Fruit fly (Drosophila melanogaster) whole organism, embryonic: ENCODE results near the gene tho2.

Experiments used
- Ada2b ChIP-seq: fragments of 200-800 bp; sonication (Bioruptor generic); IDR thresholded peaks from 2 replicates; pipeline ENCODE4 v1.3.6; 2022; ENCODE audit warnings: missing biosample characterization, missing genetic modification characterization
- Aef1 ChIP-seq: fragments of 200-800 bp; sonication (Bioruptor generic); IDR thresholded peaks from 3 replicates; pipeline ENCODE4 v1.3.6; 2022; ENCODE audit warnings: missing biosample characterization, missing genetic modification characterization
- B-H2 ChIP-seq: fragments of 200-800 bp; sonication (Bioruptor generic); optimal IDR thresholded peaks from 2 replicates; lab custom pipeline; 2018; ENCODE audit warnings: missing biosample characterization, mild to moderate bottlenecking, missing genetic modification characterization
- Bteb2 ChIP-seq: fragments of 200-800 bp; sonication (Bioruptor generic); optimal IDR thresholded peaks from 2 replicates; lab custom pipeline; 2016; ENCODE audit warnings: missing biosample characterization, missing genetic modification characterization
- CG10274 ChIP-seq: fragments of 200-800 bp; sonication (Bioruptor generic); optimal IDR thresholded peaks from 3 replicates; lab custom pipeline; 2017; ENCODE audit warnings: missing biosample characterization, mild to moderate bottlenecking, missing genetic modification characterization
- CG10366 ChIP-seq: fragments of 200-800 bp; sonication (Bioruptor generic); IDR thresholded peaks from 2 replicates; pipeline ENCODE4 v1.3.6; 2022; ENCODE audit warnings: missing biosample characterization, missing genetic modification characterization
- CG11398 ChIP-seq: fragments of 200-800 bp; sonication (Bioruptor generic); optimal IDR thresholded peaks from 2 replicates; lab custom pipeline; 2016; ENCODE audit warnings: missing biosample characterization, missing genetic modification characterization
- CG12104 ChIP-seq: fragments of 200-800 bp; sonication (Bioruptor generic); optimal IDR thresholded peaks from 3 replicates; lab custom pipeline; 2016; ENCODE audit warnings: missing biosample characterization, missing genetic modification characterization
- CG12236 ChIP-seq: fragments of 200-800 bp; sonication (Bioruptor generic); optimal IDR thresholded peaks from 2 replicates; lab custom pipeline; 2016; ENCODE audit warnings: missing biosample characterization, missing genetic modification characterization
- CG12769 ChIP-seq: fragments of 200-800 bp; sonication (Bioruptor generic); optimal IDR thresholded peaks from 2 replicates; lab custom pipeline; 2019; ENCODE audit warnings: missing biosample characterization, mild to moderate bottlenecking, missing genetic modification characterization, moderate library complexity
- CG14014 ChIP-seq: fragments of 200-800 bp; sonication (Bioruptor generic); IDR thresholded peaks from 2 replicates; pipeline ENCODE4 v1.3.6; 2022; ENCODE audit warnings: missing biosample characterization, missing genetic modification characterization
- CG16863 ChIP-seq: fragments of 200-800 bp; sonication (Bioruptor generic); optimal IDR thresholded peaks from 3 replicates; lab custom pipeline; 2016; ENCODE audit warnings: missing biosample characterization, missing genetic modification characterization
- CG17568 ChIP-seq: fragments of 200-800 bp; sonication (Bioruptor generic); optimal IDR thresholded peaks from 2 replicates; lab custom pipeline; 2018; ENCODE audit warnings: missing biosample characterization, mild to moderate bottlenecking, missing genetic modification characterization, moderate library complexity
- CG3847 ChIP-seq: fragments of 200-800 bp; sonication (Bioruptor generic); IDR thresholded peaks from 2 replicates; pipeline ENCODE4 v1.3.6; 2022; ENCODE audit warnings: missing biosample characterization, missing genetic modification characterization
- CG4404 ChIP-seq: fragments of 200-800 bp; sonication (Bioruptor generic); IDR thresholded peaks from 2 replicates; pipeline ENCODE4 v1.3.6; 2022; ENCODE audit warnings: missing biosample characterization, missing genetic modification characterization
- CG4617 ChIP-seq: fragments of 200-800 bp; sonication (Bioruptor generic); optimal IDR thresholded peaks from 3 replicates; lab custom pipeline; 2016; ENCODE audit warnings: missing biosample characterization, missing genetic modification characterization, borderline replicate concordance
- CG6765 ChIP-seq: fragments of 200-800 bp; sonication (Bioruptor generic); optimal IDR thresholded peaks from 3 replicates; lab custom pipeline; 2017; ENCODE audit warnings: missing biosample characterization, mild to moderate bottlenecking, missing genetic modification characterization
- CG6854 ChIP-seq: fragments of 200-800 bp; sonication (Bioruptor generic); optimal IDR thresholded peaks from 3 replicates; lab custom pipeline; 2017; ENCODE audit warnings: missing biosample characterization, mild to moderate bottlenecking, missing genetic modification characterization
- CG7556 ChIP-seq: fragments of 200-800 bp; sonication (Bioruptor generic); optimal IDR thresholded peaks from 2 replicates; lab custom pipeline; 2017; ENCODE audit warnings: missing biosample characterization, mild to moderate bottlenecking, missing genetic modification characterization
- CG8359 ChIP-seq: fragments of 200-800 bp; sonication (Bioruptor generic); optimal IDR thresholded peaks from 2 replicates; lab custom pipeline; 2017; ENCODE audit warnings: missing biosample characterization, mild to moderate bottlenecking, missing genetic modification characterization, borderline replicate concordance
- CG9817 ChIP-seq: fragments of 200-800 bp; sonication (Bioruptor generic); optimal IDR thresholded peaks from 2 replicates; lab custom pipeline; 2018; ENCODE audit warnings: missing biosample characterization, mild to moderate bottlenecking, missing genetic modification characterization, moderate library complexity
- D ChIP-seq, 2 experiments: fragments of 200-800 bp in 1 of 2; fragments of >200 bp in 1 of 2; sonication (Bioruptor generic) in 1 of 2; optimal IDR thresholded peaks; 2 replicates in 1 of 2; 3 replicates in 1 of 2; lab custom pipeline; 2017; ENCODE audit warnings: mild to moderate bottlenecking in 1 of 2, missing biosample characterization in 1 of 2, missing genetic modification characterization in 1 of 2, missing genetic modification reagents in 1 of 2
- Drgx ChIP-seq: fragments of 200-800 bp; sonication (Bioruptor generic); IDR thresholded peaks from 2 replicates; pipeline ENCODE4 v1.3.6; 2022; ENCODE audit warnings: missing biosample characterization, missing genetic modification characterization
- E2f2 ChIP-seq: fragments of 200-800 bp; sonication (Bioruptor generic); IDR thresholded peaks from 2 replicates; pipeline ENCODE4 v1.3.6; 2022; ENCODE audit warnings: missing biosample characterization, missing genetic modification characterization
- Lim3 ChIP-seq: fragments of 200-800 bp; sonication (Bioruptor generic); IDR thresholded peaks from 2 replicates; pipeline ENCODE4 v1.3.6; 2022; ENCODE audit warnings: missing biosample characterization, missing genetic modification characterization
- NC2α ChIP-seq: fragments of 200-800 bp; sonication (Bioruptor generic); optimal IDR thresholded peaks from 2 replicates; lab custom pipeline; 2016; ENCODE audit warnings: missing biosample characterization, missing genetic modification characterization
- NC2β ChIP-seq: fragments of 200-800 bp; sonication (Bioruptor generic); optimal IDR thresholded peaks from 2 replicates; lab custom pipeline; 2016; ENCODE audit warnings: missing biosample characterization, missing genetic modification characterization
- Vsx1 ChIP-seq: fragments of 200-800 bp; sonication (Bioruptor generic); optimal IDR thresholded peaks from 2 replicates; lab custom pipeline; 2017; ENCODE audit warnings: missing biosample characterization, mild to moderate bottlenecking, missing genetic modification characterization, missing genetic modification reagents
- chinmo ChIP-seq: fragments of 200-800 bp; sonication (Bioruptor generic); IDR thresholded peaks from 4 replicates; pipeline ENCODE4 v1.3.6; 2022; ENCODE audit warnings: missing biosample characterization, missing genetic modification characterization; ENCODE audit not compliant: partially characterized antibody
- chm ChIP-seq: fragments of 200-800 bp; sonication (Bioruptor generic); IDR thresholded peaks from 2 replicates; pipeline ENCODE4 v1.3.6; 2022; ENCODE audit warnings: missing biosample characterization, missing genetic modification characterization
- crp ChIP-seq, 2 experiments: fragments of 200-800 bp; sonication (Bioruptor generic); optimal IDR thresholded peaks; 2 replicates in 1 of 2; 3 replicates in 1 of 2; lab custom pipeline; 2017; ENCODE audit warnings: missing biosample characterization in 2 of 2, missing genetic modification characterization in 2 of 2, mild to moderate bottlenecking in 1 of 2, moderate library complexity in 1 of 2
- cwo ChIP-seq: fragments of 200-800 bp; sonication (Bioruptor generic); optimal IDR thresholded peaks from 3 replicates; lab custom pipeline; 2017; ENCODE audit warnings: missing biosample characterization, missing genetic modification characterization, mild to moderate bottlenecking, moderate library complexity, missing genetic modification reagents
- eve ChIP-seq, 2 experiments: fragments of >200 bp; optimal IDR thresholded peaks; 2 replicates each; lab custom pipeline; 2017; ENCODE audit warnings: missing biosample characterization in 2 of 2, missing genetic modification characterization in 2 of 2
- grau ChIP-seq: fragments of 200-800 bp; optimal IDR thresholded peaks from 3 replicates; lab custom pipeline; 2019; ENCODE audit warnings: missing biosample characterization, mild to moderate bottlenecking, missing genetic modification characterization, moderate library complexity
- inv ChIP-seq: fragments of 200-800 bp; sonication (Bioruptor generic); IDR thresholded peaks from 2 replicates; pipeline ENCODE4 v1.3.6; 2022; ENCODE audit warnings: missing biosample characterization, missing genetic modification characterization; ENCODE audit not compliant: partially characterized antibody
- lola ChIP-seq, 3 experiments: fragments of >200 bp in 2 of 3; fragments of 200-800 bp in 1 of 3; sonication (Bioruptor generic) in 1 of 3; optimal IDR thresholded peaks; 2 replicates each; lab custom pipeline; 2017 to 2019; ENCODE audit warnings: missing biosample characterization in 3 of 3, missing genetic modification characterization in 3 of 3, mild to moderate bottlenecking in 1 of 3, moderate library complexity in 1 of 3
- nau ChIP-seq: fragments of 200-800 bp; sonication (Bioruptor generic); optimal IDR thresholded peaks from 3 replicates; lab custom pipeline; 2017; ENCODE audit warnings: missing biosample characterization, mild to moderate bottlenecking, missing genetic modification characterization, missing genetic modification reagents
- pros ChIP-seq: fragments of 200-800 bp; sonication (Bioruptor generic); optimal IDR thresholded peaks from 3 replicates; lab custom pipeline; 2019; ENCODE audit warnings: missing biosample characterization, mild to moderate bottlenecking, missing genetic modification characterization, moderate library complexity
- row ChIP-seq: fragments of 200-800 bp; sonication (Bioruptor generic); IDR thresholded peaks from 3 replicates; pipeline ENCODE4 v1.3.6; 2022; ENCODE audit warnings: missing biosample characterization, missing genetic modification characterization
- sim ChIP-seq: fragments of 200-800 bp; sonication (Bioruptor generic); IDR thresholded peaks from 2 replicates; pipeline ENCODE4 v1.3.6; 2022; ENCODE audit warnings: missing biosample characterization, missing genetic modification characterization
- slbo ChIP-seq: fragments of 200-800 bp; sonication (Bioruptor generic); IDR thresholded peaks from 2 replicates; pipeline ENCODE4 v1.3.6; 2022; ENCODE audit warnings: missing biosample characterization, missing genetic modification characterization
- stc ChIP-seq: fragments of 200-800 bp; sonication (Bioruptor generic); IDR thresholded peaks from 2 replicates; pipeline ENCODE4 v1.3.6; 2022; ENCODE audit warnings: missing biosample characterization, missing genetic modification characterization
- trem ChIP-seq: fragments of 200-800 bp; optimal IDR thresholded peaks from 3 replicates; lab custom pipeline; 2019; ENCODE audit warnings: missing biosample characterization, mild to moderate bottlenecking, missing genetic modification characterization, moderate library complexity
- ttk ChIP-seq: fragments of 200-800 bp; sonication (Bioruptor generic); IDR thresholded peaks from 2 replicates; pipeline ENCODE4 v2.1.2; 2022; ENCODE audit warnings: missing biosample characterization, missing genetic modification characterization
- unc-4 ChIP-seq: fragments of 200-800 bp; sonication (Bioruptor generic); IDR thresholded peaks from 2 replicates; pipeline ENCODE4 v1.3.6; 2022; ENCODE audit warnings: missing biosample characterization, missing genetic modification characterization; ENCODE audit not compliant: partially characterized antibody
- wor ChIP-seq: fragments of 200-800 bp; sonication (Bioruptor generic); IDR thresholded peaks from 2 replicates; pipeline ENCODE4 v1.3.6; 2022; ENCODE audit warnings: missing biosample characterization, missing genetic modification characterization
- z ChIP-seq: fragments of 200-800 bp; sonication (Bioruptor generic); IDR thresholded peaks from 3 replicates; pipeline ENCODE4 v1.3.6; 2022; ENCODE audit warnings: missing biosample characterization, missing genetic modification characterization

Gene tho2

DNA sequence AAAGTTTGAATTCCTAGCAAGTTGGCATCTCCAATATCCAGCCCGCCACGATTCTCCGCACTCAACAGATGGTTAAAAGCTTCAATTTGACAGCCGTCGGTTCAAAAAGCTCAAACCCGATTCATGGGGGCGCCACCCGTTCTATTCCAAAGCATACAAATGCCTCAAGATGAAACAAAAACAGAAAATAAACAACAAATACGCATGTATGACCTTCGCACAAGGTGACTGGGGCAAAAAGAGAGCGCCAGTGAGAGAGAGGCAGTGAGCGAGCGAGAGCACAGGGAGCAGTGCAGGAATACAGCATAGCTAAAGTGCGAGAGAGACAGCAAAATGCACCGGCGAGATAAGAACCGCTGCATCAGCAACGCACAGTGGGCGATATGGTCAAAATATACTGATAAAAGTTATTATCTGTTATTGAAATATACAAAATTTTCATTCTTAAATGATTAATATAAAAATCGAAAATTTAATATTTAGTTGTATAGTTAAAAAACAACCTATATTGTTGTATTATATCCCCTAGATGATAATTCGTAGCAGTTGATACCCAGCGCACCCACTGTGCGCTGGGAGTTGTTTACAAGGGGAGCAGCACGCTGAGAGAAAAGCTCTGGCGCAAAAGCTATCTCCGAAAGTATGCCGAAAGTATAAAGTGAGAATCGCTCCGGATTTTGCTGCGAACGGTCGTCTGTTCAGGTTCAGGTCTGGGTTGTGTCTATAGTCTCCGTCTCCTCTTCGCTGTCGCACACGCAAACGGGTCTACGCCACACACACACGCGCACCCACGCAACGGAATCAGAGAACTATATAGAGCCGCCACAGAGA, 14.6 kb downstream of the tho2 start, which contains the start of gene Glyp (continued):
- TF ChIP-seq CG17568 (GFP tag; lab: Kevin White, UChicago) (peak; percentile 96), CG12236 (peak; percentile 39), trem (tag; lab: Kevin White, UChicago) (peak; percentile 98), D (optimal IDR thresholded peaks at IDR 0.05; lab: Kevin White, UChicago) (no peak), D (GFP tag; optimal IDR thresholded peaks at IDR 0.05; lab: Kevin White, UChicago) (peak; percentile 95), crp (GFP tag; optimal IDR thresholded peaks at IDR 0.05; lab: Kevin White, UChicago) (peak in 1 of 2 experiments; percentile 85), CG14014 (GFP tag; lab: Robert Waterston, UW) (peak; percentile 96), CG8359 (GFP tag; lab: Kevin White, UChicago) (peak; percentile 93), stc (GFP tag; lab: Robert Waterston, UW) (peak; percentile 96), B-H2 (GFP tag; lab: Kevin White, UChicago) (peak; percentile 97), cwo (peak; percentile 97), Lim3 (GFP tag; lab: Robert Waterston, UW) (peak; percentile 82), CG12104 (peak; percentile 97), eve (GFP tag; optimal IDR thresholded peaks at IDR 0.05; lab: Kevin White, UChicago) (no peak), E2f2 (peak; percentile 98), CG7556 (peak; percentile 99), pros (GFP tag; lab: Kevin White, UChicago) (peak; percentile 72), CG12769 (tag; lab: Kevin White, UChicago) (peak; percentile 89), Drgx (GFP tag; lab: Robert Waterston, UW) (peak; percentile 97), chm (GFP tag; lab: Robert Waterston, UW) (peak; percentile 71; the same call in 1 of the 2 replicates), CG16863 (GFP tag; lab: Kevin White, UChicago) (peak; percentile 62), CG6765 (GFP tag; lab: Kevin White, UChicago) (peak; percentile 99), wor (peak; percentile 92), Vsx1 (GFP tag; lab: Kevin White, UChicago) (peak; percentile 95), CG10366 (GFP tag; lab: Robert Waterston, UW) (peak; percentile 94), Aef1 (peak; percentile 89), slbo (GFP tag; lab: Robert Waterston, UW) (peak; percentile 97), nau (GFP tag; lab: Kevin White, UChicago) (peak; percentile 98), CG4617 (GFP tag; lab: Kevin White, UChicago) (peak; percentile 83), lola (GFP tag; optimal IDR thresholded peaks at IDR 0.05; lab: Kevin White, UChicago) (peak in 1 of 3 experiments; percentile 95), unc-4 (GFP tag; lab: Robert Waterston, UW) (peak; percentile 22; the same call in 1 of the 2 replicates), grau (tag; lab: Kevin White, UChicago) (peak; percentile 97), Ada2b (peak; percentile 94), CG4404 (GFP tag; lab: Robert Waterston, UW) (peak; percentile 89), CG11398 (GFP tag; lab: Kevin White, UChicago) (no peak), ttk (GFP tag; lab: Robert Waterston, UW) (peak; percentile 93), CG6854 (GFP tag; lab: Kevin White, UChicago) (peak; percentile 98), sim (GFP tag; lab: Robert Waterston, UW) (peak; percentile 81), row (GFP tag; lab: Robert Waterston, UW) (peak; percentile 99), inv (GFP tag; lab: Robert Waterston, UW) (no peak), CG9817 (peak; percentile 95), NC2α (GFP tag; lab: Kevin White, UChicago) (peak; percentile 9), CG3847 (GFP tag; lab: Robert Waterston, UW) (peak; percentile 94), CG10274 (peak; percentile 91), z (GFP tag; lab: Robert Waterston, UW) (no peak; the same call in 2 of the 3 replicates), NC2β (peak; percentile 42), Bteb2 (peak; percentile 81), chinmo (GFP tag; lab: Robert Waterston, UW) (peak; percentile 100)
